Fruit fly (Drosophila melanogaster): ENCODE data around the gene chas.

dm6 chrX:17625833-17626232 lies 72.7 kb downstream of the chas start:
- TF ChIP-seq usp (GFP tag; optimal IDR thresholded peaks at IDR 0.05) = no peak
- TF ChIP-seq Dll (optimal IDR thresholded peaks at IDR 0.05) = no peak

Data from whole organism.